Fruit fly (Drosophila melanogaster): ENCODE measurements around the gene CG31704.
A peak's percentile ranks its signal among the peaks of the same experiment; 100 is the strongest.

CG31704 gene

dm6 chr2L:11813665-11814087, 26.8 kb upstream of the CG31704 start, which contains the start of gene CycY (continued):
- TF ChIP-seq gem (tag; optimal IDR thresholded peaks at IDR 0.05) (peak; percentile 57), Hmr (GFP tag; optimal IDR thresholded peaks at IDR 0.05) (peak; percentile 62), wek (GFP tag; optimal IDR thresholded peaks at IDR 0.05) (no peak), insv (GFP tag; optimal IDR thresholded peaks at IDR 0.05) (no peak)

- TF ChIP-seq stwl (tag; optimal IDR thresholded peaks at IDR 0.05) (peak; percentile 98), CG5180 (GFP tag; optimal IDR thresholded peaks at IDR 0.05) (peak; percentile 88), crc (GFP tag; optimal IDR thresholded peaks at IDR 0.05) (peak; percentile 80), CG17568 (GFP tag; optimal IDR thresholded peaks at IDR 0.05) (peak; percentile 95), CG16815 (GFP tag; optimal IDR thresholded peaks at IDR 0.05) (peak; percentile 91), Six4 (GFP tag; optimal IDR thresholded peaks at IDR 0.05) (peak; percentile 96), kni (GFP tag; optimal IDR thresholded peaks at IDR 0.05) (peak; percentile 96), kah (GFP tag; optimal IDR thresholded peaks at IDR 0.05) (peak; percentile 93), Dref (GFP tag; IDR thresholded peaks at IDR 0.05) (peak; percentile 27; the same call in 1 of the 2 replicates), BEAF-32 (GFP tag; optimal IDR thresholded peaks at IDR 0.05) (peak; percentile 18), ranshi (GFP tag; IDR thresholded peaks at IDR 0.05) (peak; percentile 89), cwo (GFP tag; optimal IDR thresholded peaks at IDR 0.05) (peak; percentile 76), Fer1 (GFP tag; optimal IDR thresholded peaks at IDR 0.05) (peak; percentile 96), z (GFP tag; IDR thresholded peaks at IDR 0.05) (peak; percentile 77), tx (GFP tag; optimal IDR thresholded peaks at IDR 0.05) (peak; percentile 75), pzg (GFP tag; optimal IDR thresholded peaks at IDR 0.05) (peak; percentile 18), CG6654 (GFP tag; optimal IDR thresholded peaks at IDR 0.05) (peak; percentile 92), CG11085 (GFP tag; IDR thresholded peaks at IDR 0.05) (peak; percentile 82), peb (GFP tag; IDR thresholded peaks at IDR 0.05) (peak; percentile 74), zfh2 (GFP tag; optimal IDR thresholded peaks at IDR 0.05) (no peak), onecut (GFP tag; IDR thresholded peaks at IDR 0.05) (peak; percentile 98), Max (GFP tag; optimal IDR thresholded peaks at IDR 0.05) (peak; percentile 79), Antp (GFP tag; optimal IDR thresholded peaks at IDR 0.05) (peak; percentile 93), chinmo (GFP tag; IDR thresholded peaks at IDR 0.05; ENCODE audit: partially characterized antibody) (no peak), Spps (tag; optimal IDR thresholded peaks at IDR 0.05) (peak; percentile 75), CG9727 (GFP tag; optimal IDR thresholded peaks at IDR 0.05) (peak; percentile 95), jumu (GFP tag; optimal IDR thresholded peaks at IDR 0.05) (peak; percentile 82), Taf1 (GFP tag; IDR thresholded peaks at IDR 0.05) (peak; percentile 43; the same call in 1 of the 2 replicates), CG13287 (GFP tag; IDR thresholded peaks at IDR 0.05; ENCODE audit: partially characterized antibody) (no peak; the same call in 1 of the 2 replicates), scrt (GFP tag; optimal IDR thresholded peaks at IDR 0.05) (peak; percentile 90), CG2678 (tag; optimal IDR thresholded peaks at IDR 0.05) (peak; percentile 81), nom (GFP tag; optimal IDR thresholded peaks at IDR 0.05) (no peak), gfzf (GFP tag; optimal IDR thresholded peaks at IDR 0.05) (peak; percentile 24), ems (GFP tag; optimal IDR thresholded peaks at IDR 0.05) (peak; percentile 91), row (GFP tag; IDR thresholded peaks at IDR 0.05) (peak; percentile 39; the same call in 1 of the 3 replicates), CG17359 (tag; optimal IDR thresholded peaks at IDR 0.05) (peak; percentile 94), Lpt (GFP tag; optimal IDR thresholded peaks at IDR 0.05) (no peak), slp2 (GFP tag; optimal IDR thresholded peaks at IDR 0.05) (peak; percentile 83), CG7839 (tag; optimal IDR thresholded peaks at IDR 0.05) (peak; percentile 92), Chrac-16 (GFP tag; optimal IDR thresholded peaks at IDR 0.05) (peak; percentile 91), shn (GFP tag; optimal IDR thresholded peaks at IDR 0.05) (peak; percentile 94), Asciz (GFP tag; optimal IDR thresholded peaks at IDR 0.05) (peak; percentile 97), CG12391 (tag; optimal IDR thresholded peaks at IDR 0.05) (peak; percentile 83), fd3F (GFP tag; optimal IDR thresholded peaks at IDR 0.05) (peak; percentile 74)
Measured at dm6 chr2L:11816376-11816775, 24.1 kb upstream of the CG31704 start.
